Worm (Caenorhabditis elegans) whole organism, mixed stage, embryonic: ENCODE results near the gene T19D12.1.

Experiments
- M03D4.4 ChIP-seq: sonication (generic microtip); optimal IDR thresholded peaks from 2 replicates; lab custom pipeline; 2017; ENCODE audit warnings: mild to moderate bottlenecking, missing genetic modification characterization, missing compliant biosample characterization
- bed-3 ChIP-seq: fragments of 200-800 bp; sonication (Bioruptor generic); optimal IDR thresholded peaks from 3 replicates; lab custom pipeline; 2018; ENCODE audit warnings: mild to moderate bottlenecking, missing genetic modification characterization, moderate library complexity, missing compliant biosample characterization
- blmp-1 ChIP-seq: fragments of 150-350 bp; optimal IDR thresholded peaks from 2 replicates; lab custom pipeline; 2014; ENCODE audit warnings: missing biosample characterization, missing genetic modification characterization
- ceh-39 ChIP-seq: fragments of 150-350 bp; optimal IDR thresholded peaks from 2 replicates; lab custom pipeline; 2014; ENCODE audit warnings: missing biosample characterization, missing genetic modification characterization
- ceh-43 ChIP-seq: fragments of 200-800 bp; sonication (Bioruptor generic); optimal IDR thresholded peaks from 2 replicates; lab custom pipeline; 2018; ENCODE audit warnings: mild to moderate bottlenecking, missing genetic modification characterization, moderate library complexity, missing compliant biosample characterization
- ceh-83 ChIP-seq: fragments of 200-800 bp; sonication (Bioruptor generic); optimal IDR thresholded peaks from 2 replicates; lab custom pipeline; 2018; ENCODE audit warnings: mild to moderate bottlenecking, missing genetic modification characterization, missing compliant biosample characterization
- ces-1 ChIP-seq: fragments of 150-350 bp; optimal IDR thresholded peaks from 2 replicates; lab custom pipeline; 2014; ENCODE audit warnings: missing biosample characterization, missing genetic modification reagents, missing genetic modification characterization
- cnd-1 ChIP-seq: fragments of 200-800 bp; sonication (Bioruptor generic); optimal IDR thresholded peaks from 2 replicates; lab custom pipeline; 2018; ENCODE audit warnings: mild to moderate bottlenecking, missing genetic modification characterization, missing compliant biosample characterization
- drap-1 ChIP-seq: fragments of 200-800 bp; sonication (Bioruptor generic); optimal IDR thresholded peaks from 3 replicates; lab custom pipeline; 2018; ENCODE audit warnings: mild to moderate bottlenecking, missing genetic modification characterization, missing compliant biosample characterization
- elt-1 ChIP-seq: sonication (generic microtip); optimal IDR thresholded peaks from 2 replicates; lab custom pipeline; 2017; ENCODE audit warnings: missing genetic modification characterization, mild to moderate bottlenecking, missing compliant biosample characterization, antibody characterized with exemption, moderate library complexity, borderline replicate concordance; ENCODE audit not compliant: insufficient read depth
- elt-3 ChIP-seq: fragments of 150-350 bp; optimal IDR thresholded peaks from 2 replicates; lab custom pipeline; 2014; ENCODE audit warnings: missing biosample characterization, missing genetic modification characterization
- flh-1 ChIP-seq: fragments of 200-800 bp; sonication (Bioruptor generic); optimal IDR thresholded peaks from 2 replicates; lab custom pipeline; 2018; ENCODE audit warnings: mild to moderate bottlenecking, missing genetic modification characterization, moderate library complexity, missing compliant biosample characterization
- ham-2 ChIP-seq: fragments of 200-800 bp; sonication (Bioruptor generic); optimal IDR thresholded peaks from 2 replicates; lab custom pipeline; 2018; ENCODE audit warnings: mild to moderate bottlenecking, missing genetic modification characterization, missing compliant biosample characterization
- hlh-1 ChIP-seq: fragments of 150-350 bp; optimal IDR thresholded peaks from 2 replicates; lab custom pipeline; 2014; ENCODE audit warnings: missing biosample characterization, missing genetic modification reagents, missing genetic modification characterization
- lin-13 ChIP-seq: fragments of 150-350 bp; optimal IDR thresholded peaks from 2 replicates; lab custom pipeline; 2014; ENCODE audit warnings: missing biosample characterization, missing genetic modification characterization
- lin-32 ChIP-seq: fragments of 200-800 bp; sonication (Bioruptor generic); optimal IDR thresholded peaks from 2 replicates; lab custom pipeline; 2018; ENCODE audit warnings: mild to moderate bottlenecking, missing genetic modification characterization, missing compliant biosample characterization
- lsy-2 ChIP-seq: fragments of 150-350 bp; optimal IDR thresholded peaks from 2 replicates; lab custom pipeline; 2014; ENCODE audit warnings: missing biosample characterization, missing genetic modification characterization
- mab-5 ChIP-seq: fragments of 150-350 bp; optimal IDR thresholded peaks from 2 replicates; lab custom pipeline; 2014; ENCODE audit warnings: missing biosample characterization, missing genetic modification characterization
- mls-2 ChIP-seq: sonication (generic microtip); optimal IDR thresholded peaks from 2 replicates; lab custom pipeline; 2016; ENCODE audit warnings: mild to moderate bottlenecking, missing genetic modification characterization, moderate library complexity, missing compliant biosample characterization
- nhr-12 ChIP-seq: fragments of 150-350 bp; optimal IDR thresholded peaks from 2 replicates; lab custom pipeline; 2014; ENCODE audit warnings: missing biosample characterization, missing genetic modification characterization
- nhr-2 ChIP-seq: fragments of 150-350 bp; optimal IDR thresholded peaks from 2 replicates; lab custom pipeline; 2014; ENCODE audit warnings: missing biosample characterization, missing genetic modification characterization
- nhr-237 ChIP-seq: fragments of 150-350 bp; optimal IDR thresholded peaks from 2 replicates; lab custom pipeline; 2014; ENCODE audit warnings: missing biosample characterization, missing genetic modification characterization
- nhr-28 ChIP-seq: fragments of 150-350 bp; optimal IDR thresholded peaks from 2 replicates; lab custom pipeline; 2014; ENCODE audit warnings: missing biosample characterization, missing genetic modification characterization
- pha-4 ChIP-seq: fragments of 150-350 bp; optimal IDR thresholded peaks from 2 replicates; lab custom pipeline; 2018; ENCODE audit warnings: missing biosample characterization, missing genetic modification reagents, missing genetic modification characterization
- sem-2 ChIP-seq: fragments of 200-800 bp; sonication (Bioruptor generic); optimal IDR thresholded peaks from 2 replicates; lab custom pipeline; 2018; ENCODE audit warnings: mild to moderate bottlenecking, missing genetic modification characterization, missing compliant biosample characterization
- snpc-4 ChIP-seq: fragments of 150-350 bp; optimal IDR thresholded peaks from 2 replicates; lab custom pipeline; 2014; ENCODE audit warnings: missing biosample characterization, missing genetic modification characterization
- sptf-1 ChIP-seq: sonication (generic microtip); optimal IDR thresholded peaks from 2 replicates; lab custom pipeline; 2017; ENCODE audit warnings: mild to moderate bottlenecking, missing genetic modification characterization, moderate library complexity, missing compliant biosample characterization
- tbx-8 ChIP-seq: fragments of 200-800 bp; sonication (Bioruptor generic); optimal IDR thresholded peaks from 2 replicates; lab custom pipeline; 2018; ENCODE audit warnings: mild to moderate bottlenecking, missing genetic modification characterization, moderate library complexity, missing compliant biosample characterization
- unc-120 ChIP-seq: sonication (generic microtip); optimal IDR thresholded peaks from 2 replicates; lab custom pipeline; 2017; ENCODE audit warnings: missing genetic modification characterization, missing compliant biosample characterization; ENCODE audit not compliant: poor library complexity, severe bottlenecking
- unc-39 ChIP-seq: fragments of 150-350 bp; optimal IDR thresholded peaks from 2 replicates; lab custom pipeline; 2014; ENCODE audit warnings: missing biosample characterization, missing genetic modification characterization
- unc-62 ChIP-seq: fragments of 150-350 bp; optimal IDR thresholded peaks from 2 replicates; lab custom pipeline; 2014; ENCODE audit warnings: missing biosample characterization, missing genetic modification reagents, missing genetic modification characterization
- zip-8 ChIP-seq: fragments of 150-350 bp; optimal IDR thresholded peaks from 2 replicates; lab custom pipeline; 2014; ENCODE audit warnings: missing biosample characterization, missing genetic modification characterization
- ztf-11 ChIP-seq: fragments of 150-350 bp; optimal IDR thresholded peaks from 2 replicates; lab custom pipeline; 2014; ENCODE audit warnings: missing biosample characterization, missing genetic modification characterization

T19D12.1 gene

ce11 chrII:6712177-6712981 is 45.7 kb downstream of the T19D12.1 start, which contains the start of the genes dpy-10 and T14B4.19:
TSS of gene dpy-10 (minus strand) at chrII:6712227.
TSS of gene T14B4.19 (minus strand) at chrII:6712931.
- TF ChIP-seq ztf-11 (tag; lab: Kevin White, UChicago) = no peak
- no peak for TF ChIP-seq nhr-237 (tag; lab: Kevin White, UChicago)
- no peak for TF ChIP-seq zip-8
- no peak for TF ChIP-seq tbx-8 (GFP tag; lab: Kevin White, UChicago)
- TF ChIP-seq M03D4.4 = no peak
- no peak for TF ChIP-seq mab-5
- TF ChIP-seq flh-1 (GFP tag; lab: Kevin White, UChicago) = no peak
- TF ChIP-seq ceh-83 (GFP tag; lab: Kevin White, UChicago) = no peak
- TF ChIP-seq blmp-1 = peak; percentile 82
- TF ChIP-seq nhr-12 (tag; lab: Kevin White, UChicago) = no peak
- TF ChIP-seq pha-4 (tag; lab: Kevin White, UChicago) = no peak
- peak; percentile 58 for TF ChIP-seq elt-3 (tag; lab: Kevin White, UChicago)
- no peak for TF ChIP-seq lin-32 (GFP tag; lab: Kevin White, UChicago)
- peak; percentile 80 for TF ChIP-seq elt-1 (tag; lab: Kevin White, UChicago)
- no peak for TF ChIP-seq snpc-4 (tag; lab: Kevin White, UChicago)
- no peak for TF ChIP-seq cnd-1
- TF ChIP-seq ham-2 (GFP tag; lab: Kevin White, UChicago) = peak; percentile 39
- TF ChIP-seq ceh-43 (GFP tag; lab: Kevin White, UChicago) = no peak
- TF ChIP-seq, all 35 proteins: peak for 4

ce11 chrII:6713003-6713402 is 46.3 kb downstream of the T19D12.1 start:
- no peak for TF ChIP-seq M03D4.4
- TF ChIP-seq lsy-2 (tag; lab: Kevin White, UChicago) = no peak
- peak; percentile 51 for TF ChIP-seq elt-1 (tag; lab: Kevin White, UChicago)
- peak; percentile 32 for TF ChIP-seq unc-62
- TF ChIP-seq ham-2 (GFP tag; lab: Kevin White, UChicago) = peak; percentile 84

ce11 chrII:6713832-6714342 is 47.2 kb downstream of the T19D12.1 start, which contains the start of gene dpy-2:
TSS of gene dpy-2 (plus strand) at chrII:6714292.
- TF ChIP-seq drap-1 (GFP tag; lab: Kevin White, UChicago) (no peak), flh-1 (GFP tag; lab: Kevin White, UChicago) (no peak), ces-1 (GFP tag; lab: Kevin White, UChicago) (no peak), M03D4.4 (no peak), bed-3 (GFP tag; lab: Kevin White, UChicago) (no peak), unc-62 (peak; percentile 23), lin-32 (GFP tag; lab: Kevin White, UChicago) (no peak), elt-1 (tag; lab: Kevin White, UChicago) (peak; percentile 8), tbx-8 (GFP tag; lab: Kevin White, UChicago) (no peak), unc-120 (tag; lab: Kevin White, UChicago) (no peak), ceh-83 (GFP tag; lab: Kevin White, UChicago) (no peak), elt-3 (tag; lab: Kevin White, UChicago) (peak; percentile 34), unc-39 (tag; lab: Kevin White, UChicago) (no peak), sptf-1 (no peak), snpc-4 (tag; lab: Kevin White, UChicago) (no peak), ztf-11 (tag; lab: Kevin White, UChicago) (no peak), blmp-1 (peak; percentile 82)

ce11 chrII:6715853-6716252 is 49.2 kb downstream of the T19D12.1 start:
- no peak for TF ChIP-seq mab-5
- TF ChIP-seq lin-13 (tag; lab: Kevin White, UChicago) = no peak
- no peak for TF ChIP-seq drap-1 (GFP tag; lab: Kevin White, UChicago)
- no peak for TF ChIP-seq unc-39 (tag; lab: Kevin White, UChicago)
- TF ChIP-seq hlh-1 = no peak
- TF ChIP-seq nhr-2 (tag; lab: Kevin White, UChicago) = no peak

ce11 chrII:6716638-6717037 is 49.9 kb downstream of the T19D12.1 start, which contains the start of the genes T14B4.5 and T14B4.20:
TSS of gene T14B4.5 (plus strand) at chrII:6716863.
TSS of gene T14B4.20 (plus strand) at chrII:6716901.
- no peak for TF ChIP-seq mls-2 (tag; lab: Kevin White, UChicago)
- no peak for TF ChIP-seq flh-1 (GFP tag; lab: Kevin White, UChicago)
- TF ChIP-seq ztf-11 (tag; lab: Kevin White, UChicago) = no peak
- no peak for TF ChIP-seq mab-5
- TF ChIP-seq sem-2 (GFP tag; lab: Kevin White, UChicago) = no peak
- no peak for TF ChIP-seq ceh-39 (tag; lab: Kevin White, UChicago)
- no peak for TF ChIP-seq nhr-12 (tag; lab: Kevin White, UChicago)
- TF ChIP-seq nhr-237 (tag; lab: Kevin White, UChicago) = no peak
- TF ChIP-seq M03D4.4 = no peak
- TF ChIP-seq nhr-28 (tag; lab: Kevin White, UChicago) = no peak
- TF ChIP-seq tbx-8 (GFP tag; lab: Kevin White, UChicago) = no peak
- TF ChIP-seq unc-62 = no peak
- no peak for TF ChIP-seq unc-120 (tag; lab: Kevin White, UChicago)
- TF ChIP-seq unc-39 (tag; lab: Kevin White, UChicago) = no peak
- no peak for TF ChIP-seq ham-2 (GFP tag; lab: Kevin White, UChicago)
